Fruit fly (Drosophila melanogaster) whole organism, embryonic: Measurements from ENCODE around the gene CG13097.
A peak's percentile ranks its signal among the peaks of the same experiment; 100 is the strongest.

Experiments
- Aef1 ChIP-seq: fragments of 200-800 bp; sonication (Bioruptor generic); IDR thresholded peaks from 3 replicates; pipeline ENCODE4 v1.3.6; 2022; ENCODE audit warnings: missing biosample characterization, missing genetic modification characterization
- CG10147 ChIP-seq: fragments of 200-800 bp; sonication (Bioruptor generic); optimal IDR thresholded peaks from 2 replicates; lab custom pipeline; 2019; ENCODE audit warnings: missing biosample characterization, mild to moderate bottlenecking, missing genetic modification characterization, moderate library complexity
- CG10321 ChIP-seq: fragments of 200-800 bp; sonication (Bioruptor generic); IDR thresholded peaks from 2 replicates; pipeline ENCODE4 v1.3.6; 2022; ENCODE audit warnings: missing biosample characterization, missing genetic modification characterization
- CG12104 ChIP-seq: fragments of 200-800 bp; sonication (Bioruptor generic); optimal IDR thresholded peaks from 3 replicates; lab custom pipeline; 2016; ENCODE audit warnings: missing biosample characterization, missing genetic modification characterization
- CG14014 ChIP-seq: fragments of 200-800 bp; sonication (Bioruptor generic); IDR thresholded peaks from 2 replicates; pipeline ENCODE4 v1.3.6; 2022; ENCODE audit warnings: missing biosample characterization, missing genetic modification characterization
- CG17359 ChIP-seq: fragments of 200-800 bp; sonication (Bioruptor generic); optimal IDR thresholded peaks from 3 replicates; lab custom pipeline; 2018; ENCODE audit warnings: missing biosample characterization, mild to moderate bottlenecking, missing genetic modification characterization, moderate library complexity
- CG34224 ChIP-seq: fragments of 200-800 bp; sonication (Bioruptor generic); IDR thresholded peaks from 3 replicates; pipeline ENCODE4 v1.3.6; 2022; ENCODE audit warnings: missing biosample characterization, missing genetic modification characterization; ENCODE audit not compliant: partially characterized antibody
- CG6683 ChIP-seq: fragments of 200-800 bp; sonication (Bioruptor generic); optimal IDR thresholded peaks from 2 replicates; lab custom pipeline; 2017; ENCODE audit warnings: missing biosample characterization, mild to moderate bottlenecking, missing genetic modification characterization, missing genetic modification reagents
- CG6689 ChIP-seq: fragments of 200-800 bp; sonication (Bioruptor generic); IDR thresholded peaks from 2 replicates; pipeline ENCODE4 v1.3.6; 2022; ENCODE audit warnings: missing biosample characterization, missing genetic modification characterization
- CG7745 ChIP-seq: fragments of 200-800 bp; sonication (Bioruptor generic); optimal IDR thresholded peaks from 2 replicates; lab custom pipeline; 2018; ENCODE audit warnings: missing biosample characterization, mild to moderate bottlenecking, missing genetic modification characterization, moderate library complexity
- CG7839 ChIP-seq: fragments of 200-800 bp; sonication (Bioruptor generic); optimal IDR thresholded peaks from 3 replicates; lab custom pipeline; 2018; ENCODE audit warnings: missing biosample characterization, mild to moderate bottlenecking, missing genetic modification characterization, moderate library complexity
- CG7928 ChIP-seq: fragments of 200-800 bp; sonication (Bioruptor generic); optimal IDR thresholded peaks from 2 replicates; lab custom pipeline; 2017; ENCODE audit warnings: missing biosample characterization, mild to moderate bottlenecking, missing genetic modification characterization
- CG8089 ChIP-seq: fragments of 200-800 bp; sonication (Bioruptor generic); optimal IDR thresholded peaks from 3 replicates; lab custom pipeline; 2016; ENCODE audit warnings: missing biosample characterization, missing genetic modification characterization
- CG8924 ChIP-seq: fragments of 200-800 bp; optimal IDR thresholded peaks from 3 replicates; lab custom pipeline; 2019; ENCODE audit warnings: missing biosample characterization, mild to moderate bottlenecking, missing genetic modification characterization, moderate library complexity
- CG9932 ChIP-seq: fragments of 200-800 bp; sonication (Bioruptor generic); IDR thresholded peaks from 2 replicates; pipeline ENCODE4 v1.3.6; 2022; ENCODE audit warnings: missing biosample characterization, missing genetic modification characterization
- D19B ChIP-seq: fragments of 200-800 bp; sonication (Bioruptor generic); optimal IDR thresholded peaks from 2 replicates; lab custom pipeline; 2017; ENCODE audit warnings: missing biosample characterization, mild to moderate bottlenecking, missing genetic modification characterization
- Doc2 ChIP-seq: fragments of 200-800 bp; sonication (Bioruptor generic); IDR thresholded peaks from 2 replicates; pipeline ENCODE4 v1.3.6; 2022; ENCODE audit warnings: missing biosample characterization, missing genetic modification characterization
- Fer1 ChIP-seq: fragments of 200-800 bp; sonication (Bioruptor generic); optimal IDR thresholded peaks from 2 replicates; lab custom pipeline; 2017; ENCODE audit warnings: missing biosample characterization, mild to moderate bottlenecking, missing genetic modification characterization
- Gsc ChIP-seq: fragments of 200-800 bp; sonication (Bioruptor generic); IDR thresholded peaks from 2 replicates; pipeline ENCODE4 v1.3.6; 2022; ENCODE audit warnings: missing biosample characterization, missing genetic modification characterization
- Gug ChIP-seq: fragments of 200-800 bp; sonication (Bioruptor generic); IDR thresholded peaks from 4 replicates; pipeline ENCODE4 v1.3.6; 2022; ENCODE audit warnings: missing biosample characterization, missing genetic modification characterization
- HHEX ChIP-seq: fragments of 200-800 bp; sonication (Bioruptor generic); optimal IDR thresholded peaks from 3 replicates; lab custom pipeline; 2017; ENCODE audit warnings: missing biosample characterization, mild to moderate bottlenecking, missing genetic modification characterization, missing genetic modification reagents
- HLH54F ChIP-seq: fragments of 200-800 bp; sonication (Bioruptor generic); optimal IDR thresholded peaks from 3 replicates; lab custom pipeline; 2016; ENCODE audit warnings: missing biosample characterization, missing genetic modification characterization
- Hey ChIP-seq: fragments of 200-800 bp; sonication (Bioruptor generic); optimal IDR thresholded peaks from 3 replicates; lab custom pipeline; 2018; ENCODE audit warnings: missing biosample characterization, mild to moderate bottlenecking, missing genetic modification characterization
- HmgZ ChIP-seq: fragments of 200-800 bp; sonication (Bioruptor generic); optimal IDR thresholded peaks from 2 replicates; lab custom pipeline; 2018; ENCODE audit warnings: missing biosample characterization, mild to moderate bottlenecking, missing genetic modification characterization
- Hr3 ChIP-seq: fragments of 200-800 bp; sonication (Bioruptor generic); optimal IDR thresholded peaks from 3 replicates; lab custom pipeline; 2016; ENCODE audit warnings: missing biosample characterization, missing genetic modification characterization
- Max ChIP-seq: fragments of 200-800 bp; sonication (Bioruptor generic); optimal IDR thresholded peaks from 2 replicates; lab custom pipeline; 2016; ENCODE audit warnings: missing biosample characterization, mild to moderate bottlenecking, missing genetic modification characterization
- Mes4 ChIP-seq: fragments of 200-800 bp; sonication (Bioruptor generic); optimal IDR thresholded peaks from 2 replicates; lab custom pipeline; 2016; ENCODE audit warnings: missing biosample characterization, missing genetic modification characterization
- Neu2 ChIP-seq: fragments of 200-800 bp; sonication (Bioruptor generic); optimal IDR thresholded peaks from 3 replicates; lab custom pipeline; 2016; ENCODE audit warnings: missing biosample characterization, missing genetic modification characterization, borderline replicate concordance
- Oaz ChIP-seq: fragments of 200-800 bp; sonication (Bioruptor generic); IDR thresholded peaks from 2 replicates; pipeline ENCODE4 v1.3.6; 2022; ENCODE audit warnings: missing biosample characterization, missing genetic modification characterization
- Sin3A ChIP-seq: fragments of >200 bp; optimal IDR thresholded peaks from 2 replicates; lab custom pipeline; 2018
- Six4 ChIP-seq: fragments of 200-800 bp; sonication (Bioruptor generic); optimal IDR thresholded peaks from 2 replicates; lab custom pipeline; 2016; ENCODE audit warnings: missing biosample characterization, missing genetic modification characterization
- Sox102F ChIP-seq: fragments of 200-800 bp; sonication (Bioruptor generic); optimal IDR thresholded peaks from 2 replicates; lab custom pipeline; 2018; ENCODE audit warnings: missing biosample characterization, mild to moderate bottlenecking, missing genetic modification characterization, moderate library complexity
- Usf ChIP-seq: fragments of 200-800 bp; sonication (Bioruptor generic); optimal IDR thresholded peaks from 2 replicates; lab custom pipeline; 2017; ENCODE audit warnings: missing genotype, missing biosample characterization, missing genetic modification characterization
- abd-A ChIP-seq: fragments of 200-800 bp; sonication (Bioruptor generic); optimal IDR thresholded peaks from 3 replicates; lab custom pipeline; 2019; ENCODE audit warnings: missing biosample characterization, mild to moderate bottlenecking, missing genetic modification characterization, moderate library complexity
- corto ChIP-seq: fragments of 200-800 bp; sonication (Bioruptor generic); optimal IDR thresholded peaks from 2 replicates; lab custom pipeline; 2016; ENCODE audit warnings: missing biosample characterization, mild to moderate bottlenecking, missing genetic modification characterization, moderate library complexity
- crp ChIP-seq, 2 experiments: fragments of 200-800 bp; sonication (Bioruptor generic); optimal IDR thresholded peaks; 2 replicates in 1 of 2; 3 replicates in 1 of 2; lab custom pipeline; 2017; ENCODE audit warnings: missing biosample characterization in 2 of 2, missing genetic modification characterization in 2 of 2, mild to moderate bottlenecking in 1 of 2, moderate library complexity in 1 of 2
- eve ChIP-seq, 2 experiments: fragments of >200 bp; optimal IDR thresholded peaks; 2 replicates each; lab custom pipeline; 2017; ENCODE audit warnings: missing biosample characterization in 2 of 2, missing genetic modification characterization in 2 of 2
- fd3F ChIP-seq: fragments of 200-800 bp; sonication (Bioruptor generic); optimal IDR thresholded peaks from 2 replicates; lab custom pipeline; 2018; ENCODE audit warnings: missing biosample characterization, mild to moderate bottlenecking, missing genetic modification characterization, moderate library complexity
- hbn ChIP-seq: fragments of 200-800 bp; sonication (Bioruptor generic); IDR thresholded peaks from 2 replicates; pipeline ENCODE4 v1.3.6; 2022; ENCODE audit warnings: missing biosample characterization, missing genetic modification characterization; ENCODE audit not compliant: partially characterized antibody
- insv ChIP-seq, 2 experiments: fragments of 200-800 bp; sonication (Bioruptor generic); optimal IDR thresholded peaks; 3 replicates each; lab custom pipeline; 2016 to 2018; ENCODE audit warnings: missing biosample characterization in 2 of 2, missing genetic modification characterization in 2 of 2
- inv ChIP-seq: fragments of 200-800 bp; sonication (Bioruptor generic); IDR thresholded peaks from 2 replicates; pipeline ENCODE4 v1.3.6; 2022; ENCODE audit warnings: missing biosample characterization, missing genetic modification characterization; ENCODE audit not compliant: partially characterized antibody
- lov ChIP-seq, 2 experiments: fragments of 200-800 bp in 1 of 2; fragments of >200 bp in 1 of 2; sonication (Bioruptor generic) in 1 of 2; IDR thresholded peaks in 1 of 2; optimal IDR thresholded peaks in 1 of 2; 2 replicates in 1 of 2; 3 replicates in 1 of 2; pipeline versions ENCODE4 v1.3.6 to Lab custom; 2017 to 2022; ENCODE audit warnings: missing biosample characterization in 1 of 2, missing genetic modification characterization in 1 of 2
- mirr ChIP-seq: fragments of 200-800 bp; sonication (Bioruptor generic); optimal IDR thresholded peaks from 3 replicates; lab custom pipeline; 2018; ENCODE audit warnings: missing biosample characterization, mild to moderate bottlenecking, missing genetic modification characterization
- pb ChIP-seq: fragments of 200-800 bp; sonication (Bioruptor generic); optimal IDR thresholded peaks from 3 replicates; lab custom pipeline; 2016; ENCODE audit warnings: missing biosample characterization, missing genetic modification characterization
- scrt ChIP-seq: fragments of 200-800 bp; sonication (Bioruptor generic); optimal IDR thresholded peaks from 2 replicates; lab custom pipeline; 2018; ENCODE audit warnings: missing biosample characterization, mild to moderate bottlenecking, missing genetic modification characterization, moderate library complexity
- ssp ChIP-seq: fragments of 200-800 bp; sonication (Bioruptor generic); IDR thresholded peaks from 2 replicates; pipeline ENCODE4 v1.3.6; 2022; ENCODE audit warnings: missing biosample characterization, missing genetic modification characterization
- tap ChIP-seq: fragments of 200-800 bp; optimal IDR thresholded peaks from 3 replicates; lab custom pipeline; 2019; ENCODE audit warnings: missing biosample characterization, mild to moderate bottlenecking, missing genetic modification characterization, moderate library complexity
- unc-4 ChIP-seq: fragments of 200-800 bp; sonication (Bioruptor generic); IDR thresholded peaks from 2 replicates; pipeline ENCODE4 v1.3.6; 2022; ENCODE audit warnings: missing biosample characterization, missing genetic modification characterization; ENCODE audit not compliant: partially characterized antibody
- zen ChIP-seq: fragments of 200-800 bp; sonication (Bioruptor generic); optimal IDR thresholded peaks from 3 replicates; lab custom pipeline; 2018; ENCODE audit warnings: missing biosample characterization, mild to moderate bottlenecking, missing genetic modification characterization, moderate library complexity

Gene CG13097

DNA sequence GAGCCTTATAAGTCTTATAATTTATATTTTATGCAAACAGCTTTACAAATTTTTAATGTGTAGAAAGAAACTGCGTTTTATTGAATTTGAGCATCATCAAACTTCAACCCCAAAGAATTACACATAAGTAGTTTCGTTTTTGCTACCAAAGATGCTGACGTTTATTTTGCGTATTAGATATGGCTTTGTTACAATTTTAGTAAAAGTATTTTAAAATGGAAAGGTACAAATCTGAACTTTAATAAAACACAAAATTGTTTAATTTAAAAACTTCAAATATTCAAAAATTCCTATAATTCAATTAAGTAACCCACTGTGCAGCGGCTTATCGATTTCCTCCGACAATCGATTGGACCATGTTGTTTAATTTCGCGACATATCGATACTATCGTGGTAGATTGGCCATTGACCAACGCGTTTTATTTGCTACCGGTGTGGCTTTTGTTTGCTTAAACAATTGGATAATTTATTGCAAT lies 50.5 kb downstream of the CG13097 start, which contains the start of gene prg (continued):
- TF ChIP-seq CG7839 (tag; lab: Kevin White, UChicago) (peak; percentile 79), ssp (GFP tag; lab: Robert Waterston, UW) (no peak), CG9932 (GFP tag; lab: Robert Waterston, UW) (peak; percentile 71), mirr (peak; percentile 3), corto (GFP tag; lab: Kevin White, UChicago) (no peak), unc-4 (GFP tag; lab: Robert Waterston, UW) (peak; percentile 94), HHEX (GFP tag; lab: Kevin White, UChicago) (peak; percentile 42), CG14014 (GFP tag; lab: Robert Waterston, UW) (peak; percentile 69), HLH54F (GFP tag; lab: Kevin White, UChicago) (peak; percentile 67), pb (peak; percentile 51), scrt (no peak), inv (GFP tag; lab: Robert Waterston, UW) (peak; percentile 90), CG10147 (GFP tag; lab: Kevin White, UChicago) (peak; percentile 81), CG8924 (tag; lab: Kevin White, UChicago) (peak; percentile 66), CG7745 (tag; lab: Kevin White, UChicago) (no peak), Mes4 (peak; percentile 7), tap (tag; lab: Kevin White, UChicago) (peak; percentile 42), Hr3 (peak; percentile 58), CG17359 (tag; lab: Kevin White, UChicago) (peak; percentile 54), insv (GFP tag; optimal IDR thresholded peaks at IDR 0.05; lab: Kevin White, UChicago) (peak in 1 of 2 experiments; percentile 58), Max (GFP tag; lab: Kevin White, UChicago) (peak; percentile 84), CG34224 (GFP tag; lab: Robert Waterston, UW) (peak; percentile 99), Gsc (GFP tag; lab: Robert Waterston, UW) (no peak), Sin3A (no peak), hbn (GFP tag; lab: Robert Waterston, UW) (peak; percentile 98), Aef1 (GFP tag; lab: Robert Waterston, UW) (peak; percentile 47; the same call in 2 of the 3 replicates), CG10321 (0 out of 2 replicates have a peak, but pooled peaks have one; percentile 30), Oaz (peak; percentile 32; the same call in 1 of the 2 replicates), HmgZ (peak; percentile 69), zen (tag; lab: Kevin White, UChicago) (peak; percentile 40), Usf (GFP tag; lab: Kevin White, UChicago) (no peak), fd3F (peak; percentile 53), CG6683 (GFP tag; lab: Kevin White, UChicago) (no peak), Gug (GFP tag; lab: Robert Waterston, UW) (peak; percentile 10; the same call in 1 of the 4 replicates), CG7928 (peak; percentile 37), D19B (GFP tag; lab: Kevin White, UChicago) (peak; percentile 53), crp (GFP tag; optimal IDR thresholded peaks at IDR 0.05; lab: Kevin White, UChicago) (peak in 1 of 2 experiments; percentile 38), Neu2 (GFP tag; lab: Kevin White, UChicago) (no peak), Fer1 (GFP tag; lab: Kevin White, UChicago) (peak; percentile 79), Sox102F (GFP tag; lab: Kevin White, UChicago) (peak; percentile 72), lov (optimal IDR thresholded peaks at IDR 0.05; lab: Kevin White, UChicago) (no peak), lov (GFP tag; IDR thresholded peaks at IDR 0.05; lab: Robert Waterston, UW) (no peak), abd-A (tag; lab: Kevin White, UChicago) (no peak), Doc2 (GFP tag; lab: Robert Waterston, UW) (no peak), CG12104 (peak; percentile 63), CG8089 (GFP tag; lab: Kevin White, UChicago) (peak; percentile 35), Hey (tag; lab: Kevin White, UChicago) (no peak), eve (GFP tag; optimal IDR thresholded peaks at IDR 0.05; lab: Kevin White, UChicago) (no peak), CG6689 (GFP tag; lab: Robert Waterston, UW) (peak; percentile 51; the same call in 1 of the 2 replicates), Six4 (GFP tag; lab: Kevin White, UChicago) (peak; percentile 26)
